Fruit fly (Drosophila melanogaster) whole organism, wandering third instar larva: Measurements from ENCODE around the gene dia.

Experiments used
- CG9705 ChIP-seq: fragments of 200-800 bp; sonication (Bioruptor generic); optimal IDR thresholded peaks from 2 replicates; lab custom pipeline; 2018; ENCODE audit warnings: missing biosample characterization, mild to moderate bottlenecking, missing genetic modification characterization
- GATAd ChIP-seq: sonication (Bioruptor generic); optimal IDR thresholded peaks from 2 replicates; lab custom pipeline; 2016; ENCODE audit warnings: missing biosample characterization, missing genetic modification characterization
- Hr78 ChIP-seq: fragments of >200 bp; optimal IDR thresholded peaks from 2 replicates; lab custom pipeline; 2017; ENCODE audit warnings: missing biosample characterization, missing genetic modification characterization
- Hr83 ChIP-seq: fragments of 200-300 bp; sonication (Bioruptor generic); optimal IDR thresholded peaks from 2 replicates; lab custom pipeline; 2016; ENCODE audit warnings: missing biosample characterization, mild to moderate bottlenecking, missing genetic modification characterization, moderate library complexity; ENCODE audit not compliant: poor library complexity, severe bottlenecking
- Myc ChIP-seq: fragments of >200 bp; optimal IDR thresholded peaks from 2 replicates; lab custom pipeline; 2017
- br ChIP-seq: fragments of 200-800 bp; sonication (Bioruptor generic); optimal IDR thresholded peaks from 2 replicates; lab custom pipeline; 2016; ENCODE audit warnings: missing biosample characterization, missing genetic modification characterization
- fru ChIP-seq: fragments of 200-800 bp; sonication (Bioruptor generic); optimal IDR thresholded peaks from 3 replicates; lab custom pipeline; 2016; ENCODE audit warnings: missing biosample characterization, mild to moderate bottlenecking, missing genetic modification characterization
- sage ChIP-seq: fragments of 200-800 bp; sonication (Bioruptor generic); optimal IDR thresholded peaks from 2 replicates; lab custom pipeline; 2016; ENCODE audit warnings: missing biosample characterization, mild to moderate bottlenecking, missing genetic modification characterization
- tai ChIP-seq: sonication (Bioruptor generic); optimal IDR thresholded peaks from 2 replicates; lab custom pipeline; 2016; ENCODE audit warnings: missing biosample characterization, missing genetic modification characterization

DNA sequence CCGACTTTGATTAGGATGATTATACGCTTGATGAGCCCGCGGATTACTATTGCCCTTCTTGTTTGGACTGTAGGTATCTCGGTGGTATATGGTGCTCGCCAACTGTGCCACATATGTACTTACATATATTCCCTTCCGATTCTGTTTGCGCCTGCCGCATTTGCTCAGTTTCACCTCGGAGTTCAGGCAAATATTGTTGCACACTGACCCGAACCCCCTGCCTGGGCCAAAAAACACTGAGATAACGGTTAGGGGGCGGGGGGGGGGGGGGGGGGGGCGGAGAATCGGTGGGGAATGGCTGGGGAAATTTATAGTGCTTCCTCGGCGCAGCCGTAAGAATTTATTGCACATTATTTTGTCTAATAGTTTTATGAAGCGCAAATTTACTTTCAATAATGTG lies 18.0 kb downstream of the dia start:
- TF ChIP-seq Hr78 (GFP tag; lab: Kevin White, UChicago) (no peak), tai (GFP tag; lab: Kevin White, UChicago) (no peak), Myc (lab: Kevin White, UChicago) (no peak), br (GFP tag; lab: Kevin White, UChicago) (no peak), CG9705 (GFP tag; lab: Kevin White, UChicago) (no peak), fru (no peak), GATAd (GFP tag; lab: Kevin White, UChicago) (no peak), sage (no peak), Hr83 (GFP tag; lab: Kevin White, UChicago) (no peak)
